Fruit fly (Drosophila melanogaster) whole organism, embryonic: ENCODE measurements around the gene CG13931.

ENCODE experiments used
- Antp ChIP-seq: fragments of 200-800 bp; sonication (Bioruptor generic); optimal IDR thresholded peaks from 3 replicates; lab custom pipeline; 2016; ENCODE audit warnings: missing biosample characterization, missing genetic modification characterization
- Atf6 ChIP-seq: fragments of 200-800 bp; sonication (Bioruptor generic); IDR thresholded peaks from 2 replicates; pipeline ENCODE4 v1.3.6; 2022; ENCODE audit warnings: missing biosample characterization, missing genetic modification characterization
- CG11456 ChIP-seq: fragments of 200-800 bp; sonication (Bioruptor generic); IDR thresholded peaks from 3 replicates; pipeline ENCODE4 v1.3.6; 2022; ENCODE audit warnings: missing biosample characterization, missing genetic modification characterization
- CG12236 ChIP-seq: fragments of 200-800 bp; sonication (Bioruptor generic); optimal IDR thresholded peaks from 2 replicates; lab custom pipeline; 2016; ENCODE audit warnings: missing biosample characterization, missing genetic modification characterization
- CG12659 ChIP-seq: fragments of 200-800 bp; sonication (Bioruptor generic); optimal IDR thresholded peaks from 3 replicates; lab custom pipeline; 2017; ENCODE audit warnings: mild to moderate bottlenecking, missing biosample characterization, missing genetic modification reagents, missing genetic modification characterization
- CG1529 ChIP-seq: fragments of 200-800 bp; sonication (Bioruptor generic); optimal IDR thresholded peaks from 3 replicates; lab custom pipeline; 2018; ENCODE audit warnings: missing biosample characterization, missing genetic modification characterization
- CG15514 ChIP-seq: fragments of 200-800 bp; sonication (Bioruptor generic); optimal IDR thresholded peaks from 3 replicates; lab custom pipeline; 2017; ENCODE audit warnings: missing biosample characterization, missing genetic modification characterization, mild to moderate bottlenecking, moderate library complexity, missing genetic modification reagents
- CG15601 ChIP-seq: fragments of 200-800 bp; sonication (Bioruptor generic); optimal IDR thresholded peaks from 3 replicates; lab custom pipeline; 2019; ENCODE audit warnings: missing biosample characterization, mild to moderate bottlenecking, missing genetic modification characterization, moderate library complexity
- CG16813 ChIP-seq: fragments of 200-800 bp; sonication (Bioruptor generic); IDR thresholded peaks from 3 replicates; pipeline ENCODE4 v1.3.6; 2022; ENCODE audit warnings: missing biosample characterization, missing genetic modification characterization; ENCODE audit not compliant: partially characterized antibody
- CG17385 ChIP-seq: fragments of 200-800 bp; sonication (Bioruptor generic); optimal IDR thresholded peaks from 3 replicates; lab custom pipeline; 2018; ENCODE audit warnings: missing biosample characterization, mild to moderate bottlenecking, missing genetic modification characterization
- CG18262 ChIP-seq: fragments of 200-800 bp; optimal IDR thresholded peaks from 3 replicates; lab custom pipeline; 2019; ENCODE audit warnings: missing biosample characterization, mild to moderate bottlenecking, missing genetic modification characterization, moderate library complexity
- CG2875 ChIP-seq: fragments of 200-800 bp; sonication (Bioruptor generic); optimal IDR thresholded peaks from 2 replicates; lab custom pipeline; 2017; ENCODE audit warnings: missing biosample characterization, mild to moderate bottlenecking, missing genetic modification characterization, missing genetic modification reagents
- CG3065 ChIP-seq: fragments of 200-800 bp; sonication (Bioruptor generic); optimal IDR thresholded peaks from 2 replicates; lab custom pipeline; 2016; ENCODE audit warnings: missing biosample characterization, missing genetic modification characterization
- CG33557 ChIP-seq: fragments of 200-800 bp; sonication (Bioruptor generic); optimal IDR thresholded peaks from 2 replicates; lab custom pipeline; 2019; ENCODE audit warnings: missing biosample characterization, mild to moderate bottlenecking, missing genetic modification characterization, moderate library complexity
- CG4617 ChIP-seq: fragments of 200-800 bp; sonication (Bioruptor generic); optimal IDR thresholded peaks from 3 replicates; lab custom pipeline; 2016; ENCODE audit warnings: missing biosample characterization, missing genetic modification characterization, borderline replicate concordance
- CG5245 ChIP-seq: fragments of 200-800 bp; sonication (Bioruptor generic); optimal IDR thresholded peaks from 3 replicates; lab custom pipeline; 2016; ENCODE audit warnings: missing biosample characterization, missing genetic modification characterization
- CG6765 ChIP-seq: fragments of 200-800 bp; sonication (Bioruptor generic); optimal IDR thresholded peaks from 3 replicates; lab custom pipeline; 2017; ENCODE audit warnings: missing biosample characterization, mild to moderate bottlenecking, missing genetic modification characterization
- CG7928 ChIP-seq: fragments of 200-800 bp; sonication (Bioruptor generic); optimal IDR thresholded peaks from 2 replicates; lab custom pipeline; 2017; ENCODE audit warnings: missing biosample characterization, mild to moderate bottlenecking, missing genetic modification characterization
- CG8359 ChIP-seq: fragments of 200-800 bp; sonication (Bioruptor generic); optimal IDR thresholded peaks from 2 replicates; lab custom pipeline; 2017; ENCODE audit warnings: missing biosample characterization, mild to moderate bottlenecking, missing genetic modification characterization, borderline replicate concordance
- CG8388 ChIP-seq: fragments of 200-800 bp; sonication (Bioruptor generic); optimal IDR thresholded peaks from 2 replicates; lab custom pipeline; 2019; ENCODE audit warnings: missing biosample characterization, mild to moderate bottlenecking, missing genetic modification characterization, moderate library complexity
- CG8478 ChIP-seq: fragments of >200 bp; optimal IDR thresholded peaks from 2 replicates; lab custom pipeline; 2018
- CG8924 ChIP-seq: fragments of 200-800 bp; optimal IDR thresholded peaks from 3 replicates; lab custom pipeline; 2019; ENCODE audit warnings: missing biosample characterization, mild to moderate bottlenecking, missing genetic modification characterization, moderate library complexity
- CoRest ChIP-seq: fragments of 200-800 bp; sonication (Bioruptor generic); optimal IDR thresholded peaks from 3 replicates; lab custom pipeline; 2018; ENCODE audit warnings: missing biosample characterization, mild to moderate bottlenecking, missing genetic modification characterization, moderate library complexity
- Dp ChIP-seq: fragments of 200-800 bp; sonication (Bioruptor generic); optimal IDR thresholded peaks from 2 replicates; lab custom pipeline; 2018; ENCODE audit warnings: missing biosample characterization, mild to moderate bottlenecking, missing genetic modification characterization, moderate library complexity
- Drgx ChIP-seq: fragments of 200-800 bp; sonication (Bioruptor generic); IDR thresholded peaks from 2 replicates; pipeline ENCODE4 v1.3.6; 2022; ENCODE audit warnings: missing biosample characterization, missing genetic modification characterization
- Eip74EF ChIP-seq, 2 experiments: fragments of 200-800 bp in 1 of 2; fragments of >200 bp in 1 of 2; sonication (Bioruptor generic) in 1 of 2; optimal IDR thresholded peaks; 2 replicates each; lab custom pipeline; 2017 to 2019; ENCODE audit warnings: missing biosample characterization in 2 of 2, missing genetic modification characterization in 2 of 2, mild to moderate bottlenecking in 1 of 2, moderate library complexity in 1 of 2
- Gug ChIP-seq: fragments of 200-800 bp; sonication (Bioruptor generic); IDR thresholded peaks from 4 replicates; pipeline ENCODE4 v1.3.6; 2022; ENCODE audit warnings: missing biosample characterization, missing genetic modification characterization
- HLH3B ChIP-seq: fragments of 200-800 bp; sonication (Bioruptor generic); IDR thresholded peaks from 2 replicates; pipeline ENCODE4 v1.3.6; 2022; ENCODE audit warnings: missing biosample characterization, missing genetic modification characterization
- Hmr ChIP-seq: fragments of 200-800 bp; sonication (Bioruptor generic); optimal IDR thresholded peaks from 3 replicates; lab custom pipeline; 2017; ENCODE audit warnings: mild to moderate bottlenecking, missing biosample characterization, missing genetic modification reagents, missing genetic modification characterization
- Rfx ChIP-seq: fragments of 200-800 bp; sonication (Bioruptor generic); IDR thresholded peaks from 2 replicates; pipeline ENCODE4 v1.3.6; 2022; ENCODE audit warnings: missing biosample characterization, missing genetic modification characterization
- Scr ChIP-seq: fragments of 200-800 bp; sonication (Bioruptor generic); IDR thresholded peaks from 2 replicates; pipeline ENCODE4 v1.3.6; 2022; ENCODE audit warnings: missing biosample characterization, missing genetic modification characterization; ENCODE audit not compliant: partially characterized antibody
- Sox102F ChIP-seq: fragments of 200-800 bp; sonication (Bioruptor generic); optimal IDR thresholded peaks from 2 replicates; lab custom pipeline; 2018; ENCODE audit warnings: missing biosample characterization, mild to moderate bottlenecking, missing genetic modification characterization, moderate library complexity
- ato ChIP-seq: fragments of 200-800 bp; sonication (Bioruptor generic); IDR thresholded peaks from 2 replicates; pipeline ENCODE4 v1.3.6; 2022; ENCODE audit warnings: missing biosample characterization, missing genetic modification characterization; ENCODE audit not compliant: partially characterized antibody
- br ChIP-seq: fragments of >200 bp; optimal IDR thresholded peaks from 2 replicates; lab custom pipeline; 2017
- chm ChIP-seq: fragments of 200-800 bp; sonication (Bioruptor generic); IDR thresholded peaks from 2 replicates; pipeline ENCODE4 v1.3.6; 2022; ENCODE audit warnings: missing biosample characterization, missing genetic modification characterization
- ci ChIP-seq: fragments of 200-800 bp; sonication (Bioruptor generic); IDR thresholded peaks from 3 replicates; pipeline ENCODE4 v1.3.6; 2022; ENCODE audit warnings: missing biosample characterization, missing genetic modification characterization
- cwo ChIP-seq: fragments of 200-800 bp; sonication (Bioruptor generic); optimal IDR thresholded peaks from 3 replicates; lab custom pipeline; 2017; ENCODE audit warnings: missing biosample characterization, missing genetic modification characterization, mild to moderate bottlenecking, moderate library complexity, missing genetic modification reagents
- ems ChIP-seq: fragments of 200-800 bp; sonication (Bioruptor generic); optimal IDR thresholded peaks from 3 replicates; lab custom pipeline; 2016; ENCODE audit warnings: missing biosample characterization, missing genetic modification characterization
- gem ChIP-seq: fragments of 200-800 bp; sonication (Bioruptor generic); optimal IDR thresholded peaks from 2 replicates; lab custom pipeline; 2019; ENCODE audit warnings: missing biosample characterization, mild to moderate bottlenecking, missing genetic modification characterization, moderate library complexity
- nau ChIP-seq: fragments of 200-800 bp; sonication (Bioruptor generic); optimal IDR thresholded peaks from 3 replicates; lab custom pipeline; 2017; ENCODE audit warnings: missing biosample characterization, mild to moderate bottlenecking, missing genetic modification characterization, missing genetic modification reagents
- psq ChIP-seq: fragments of 200-800 bp; sonication (Bioruptor generic); optimal IDR thresholded peaks from 2 replicates; lab custom pipeline; 2017; ENCODE audit warnings: missing biosample characterization, missing genetic modification characterization
- ro ChIP-seq: fragments of 200-800 bp; sonication (Bioruptor generic); IDR thresholded peaks from 2 replicates; pipeline ENCODE4 v1.3.6; 2022; ENCODE audit warnings: missing biosample characterization, missing genetic modification characterization
- salm ChIP-seq: fragments of 200-800 bp; sonication (Bioruptor generic); optimal IDR thresholded peaks from 2 replicates; lab custom pipeline; 2018; ENCODE audit warnings: missing biosample characterization, mild to moderate bottlenecking, missing genetic modification characterization
- scrt ChIP-seq: fragments of 200-800 bp; sonication (Bioruptor generic); optimal IDR thresholded peaks from 2 replicates; lab custom pipeline; 2018; ENCODE audit warnings: missing biosample characterization, mild to moderate bottlenecking, missing genetic modification characterization, moderate library complexity
- sens-2 ChIP-seq: fragments of 200-800 bp; sonication (Bioruptor generic); IDR thresholded peaks from 2 replicates; pipeline ENCODE4 v1.3.6; 2022; ENCODE audit warnings: missing biosample characterization, missing genetic modification characterization
- sug ChIP-seq: fragments of 200-800 bp; optimal IDR thresholded peaks from 2 replicates; lab custom pipeline; 2019; ENCODE audit warnings: missing biosample characterization, mild to moderate bottlenecking, missing genetic modification characterization, moderate library complexity
- tgo ChIP-seq: fragments of 200-800 bp; sonication (Bioruptor generic); IDR thresholded peaks from 3 replicates; pipeline ENCODE4 v1.3.6; 2022; ENCODE audit warnings: missing biosample characterization, missing genetic modification characterization
- tll ChIP-seq, 2 experiments: fragments of 200-800 bp in 1 of 2; fragments of >200 bp in 1 of 2; sonication (Bioruptor generic) in 1 of 2; optimal IDR thresholded peaks; 2 replicates each; lab custom pipeline; 2017 to 2019; ENCODE audit warnings: missing biosample characterization in 2 of 2, missing genetic modification characterization in 2 of 2, mild to moderate bottlenecking in 1 of 2, moderate library complexity in 1 of 2
- unc-4 ChIP-seq: fragments of 200-800 bp; sonication (Bioruptor generic); IDR thresholded peaks from 2 replicates; pipeline ENCODE4 v1.3.6; 2022; ENCODE audit warnings: missing biosample characterization, missing genetic modification characterization; ENCODE audit not compliant: partially characterized antibody
- vfl ChIP-seq: fragments of 200-800 bp; sonication (Bioruptor generic); optimal IDR thresholded peaks from 2 replicates; lab custom pipeline; 2016; ENCODE audit warnings: missing biosample characterization, missing genetic modification characterization

Gene CG13931

DNA sequence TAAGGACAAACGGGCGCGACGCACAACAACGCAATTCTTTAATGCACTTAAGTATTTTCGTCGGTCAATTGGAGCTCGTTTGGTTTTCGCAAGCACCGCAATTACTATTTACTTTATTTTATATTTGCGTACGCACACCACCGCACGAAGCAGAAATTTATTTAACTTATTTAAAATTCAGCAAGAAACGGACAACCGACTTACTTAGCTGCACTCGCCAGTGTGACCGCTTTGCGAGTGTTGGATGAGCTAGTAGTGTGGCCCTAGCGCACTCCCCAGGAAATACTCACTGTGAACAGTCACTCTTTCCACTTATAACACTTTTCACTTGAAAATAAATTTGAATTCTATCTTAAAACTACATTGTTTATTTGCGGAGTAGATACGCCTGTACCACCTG is 28.7 kb upstream of the CG13931 start, which contains the start of gene drpr (continued):
- TF ChIP-seq CG3065: no peak
- TF ChIP-seq CG33557 (GFP tag; lab: Kevin White, UChicago): peak; percentile 13
- TF ChIP-seq Sox102F: no peak
- peak; percentile 40 for TF ChIP-seq CoRest (tag; lab: Kevin White, UChicago)
- no peak for TF ChIP-seq sens-2 (GFP tag; lab: Robert Waterston, UW)
- TF ChIP-seq gem (tag; lab: Kevin White, UChicago): peak; percentile 11
- no peak for TF ChIP-seq CG8478
- peak; percentile 48 for TF ChIP-seq CG17385 (GFP tag; lab: Kevin White, UChicago)
- TF ChIP-seq Scr (GFP tag; lab: Robert Waterston, UW): peak; percentile 21; the same call in 1 of the 2 replicates
- TF ChIP-seq CG8388: peak; percentile 18
- no peak for TF ChIP-seq unc-4 (GFP tag; lab: Robert Waterston, UW)
- TF ChIP-seq chm (GFP tag; lab: Robert Waterston, UW): peak; percentile 53; the same call in 1 of the 2 replicates
- no peak for TF ChIP-seq tll (GFP tag; optimal IDR thresholded peaks at IDR 0.05; lab: Kevin White, UChicago)
- TF ChIP-seq CG15514 (GFP tag; lab: Kevin White, UChicago): peak; percentile 82
- TF ChIP-seq br (lab: Kevin White, UChicago): no peak
- TF ChIP-seq Eip74EF (GFP tag; optimal IDR thresholded peaks at IDR 0.05; lab: Kevin White, UChicago): peak in 1 of 2 experiments; percentile 22
- peak; percentile 78 for TF ChIP-seq CG8924
- TF ChIP-seq Hmr (GFP tag; lab: Kevin White, UChicago): peak; percentile 41
- TF ChIP-seq scrt (GFP tag; lab: Kevin White, UChicago): peak; percentile 31
- peak; percentile 22 for TF ChIP-seq sug (tag; lab: Kevin White, UChicago)
- TF ChIP-seq ro (GFP tag; lab: Robert Waterston, UW): no peak
- no peak for TF ChIP-seq CG12236
- TF ChIP-seq CG6765: peak; percentile 48
- no peak for TF ChIP-seq CG11456 (GFP tag; lab: Robert Waterston, UW)
- no peak for TF ChIP-seq psq (GFP tag; lab: Kevin White, UChicago)
- 0 out of 3 replicates have a peak, but pooled peaks have one; percentile 38 for TF ChIP-seq CG16813 (GFP tag; lab: Robert Waterston, UW)
- TF ChIP-seq Rfx (GFP tag; lab: Robert Waterston, UW): peak; percentile 10; the same call in 1 of the 2 replicates
- TF ChIP-seq CG7928: no peak
- TF ChIP-seq ato (GFP tag; lab: Robert Waterston, UW): no peak; the same call in 1 of the 2 replicates
- no peak for TF ChIP-seq Antp (GFP tag; lab: Kevin White, UChicago)
- TF ChIP-seq CG1529: no peak
- TF ChIP-seq CG2875 (GFP tag; lab: Kevin White, UChicago): no peak
- no peak for TF ChIP-seq tgo (GFP tag; lab: Robert Waterston, UW)
- TF ChIP-seq Dp: peak; percentile 71
- peak; percentile 11 for TF ChIP-seq CG15601 (tag; lab: Kevin White, UChicago)
- no peak for TF ChIP-seq HLH3B (GFP tag; lab: Robert Waterston, UW)
- no peak for TF ChIP-seq Atf6 (GFP tag; lab: Robert Waterston, UW)
- peak; percentile 60 for TF ChIP-seq CG4617 (GFP tag; lab: Kevin White, UChicago)
- TF ChIP-seq vfl (GFP tag; lab: Kevin White, UChicago): no peak
- no peak for TF ChIP-seq CG8359
- peak; percentile 15; the same call in 1 of the 2 replicates for TF ChIP-seq Drgx (GFP tag; lab: Robert Waterston, UW)
- peak; percentile 42 for TF ChIP-seq CG18262 (tag; lab: Kevin White, UChicago)
- TF ChIP-seq nau (GFP tag; lab: Kevin White, UChicago): peak; percentile 43
- peak; percentile 61; the same call in 2 of the 3 replicates for TF ChIP-seq ci (GFP tag; lab: Robert Waterston, UW)
- no peak for TF ChIP-seq Gug (GFP tag; lab: Robert Waterston, UW)
- no peak for TF ChIP-seq ems
- TF ChIP-seq CG12659 (GFP tag; lab: Kevin White, UChicago): peak; percentile 78
- no peak for TF ChIP-seq salm
- no peak for TF ChIP-seq CG5245 (GFP tag; lab: Kevin White, UChicago)
- TF ChIP-seq cwo (GFP tag; lab: Kevin White, UChicago): no peak
